Worm (Caenorhabditis elegans) whole organism, L2 larva: ENCODE measurements around the gene C35A5.3.

ENCODE experiments used
- C34F6.9 ChIP-seq: fragments of 150-350 bp; optimal IDR thresholded peaks from 2 replicates; lab custom pipeline; 2014; ENCODE audit warnings: missing biosample characterization, missing genetic modification characterization
- F13H6.1 ChIP-seq: sonication (generic microtip); optimal IDR thresholded peaks from 2 replicates; lab custom pipeline; 2016; ENCODE audit warnings: missing genetic modification characterization, missing compliant biosample characterization
- R02D3.7 ChIP-seq: fragments of 150-350 bp; optimal IDR thresholded peaks from 2 replicates; lab custom pipeline; 2014; ENCODE audit warnings: missing biosample characterization, missing genetic modification characterization
- Y55F3AM.14 ChIP-seq: fragments of 200-800 bp; sonication (Bioruptor generic); optimal IDR thresholded peaks from 2 replicates; lab custom pipeline; 2018; ENCODE audit warnings: mild to moderate bottlenecking, missing genetic modification characterization, missing compliant biosample characterization
- ZK546.5 ChIP-seq: sonication (generic microtip); optimal IDR thresholded peaks from 2 replicates; lab custom pipeline; 2017; ENCODE audit warnings: missing biosample characterization, missing genetic modification characterization
- alr-1 ChIP-seq: fragments of 150-350 bp; optimal IDR thresholded peaks from 2 replicates; lab custom pipeline; 2014; ENCODE audit warnings: missing biosample characterization, missing genetic modification characterization
- aly-2 ChIP-seq: fragments of 150-350 bp; optimal IDR thresholded peaks from 2 replicates; lab custom pipeline; 2014; ENCODE audit warnings: missing biosample characterization, missing genetic modification characterization
- ama-1 ChIP-seq: fragments of 150-350 bp; optimal IDR thresholded peaks from 2 replicates; lab custom pipeline; 2018; ENCODE audit warnings: inconsistent platforms
- blmp-1 ChIP-seq: sonication (generic microtip); optimal IDR thresholded peaks from 2 replicates; lab custom pipeline; 2017; ENCODE audit warnings: missing genetic modification characterization, mild to moderate bottlenecking, missing compliant biosample characterization, antibody characterized with exemption, moderate library complexity; ENCODE audit not compliant: insufficient read depth
- ceh-16 ChIP-seq: fragments of 150-350 bp; optimal IDR thresholded peaks from 2 replicates; lab custom pipeline; 2014; ENCODE audit warnings: missing biosample characterization, missing genetic modification characterization
- ceh-82 ChIP-seq: fragments of 150-350 bp; optimal IDR thresholded peaks from 2 replicates; lab custom pipeline; 2014; ENCODE audit warnings: missing biosample characterization, missing genetic modification characterization
- crh-2 ChIP-seq: sonication (generic microtip); optimal IDR thresholded peaks from 2 replicates; lab custom pipeline; 2017; ENCODE audit warnings: missing biosample characterization, missing genetic modification characterization
- dmd-4 ChIP-seq: sonication (generic microtip); optimal IDR thresholded peaks from 2 replicates; lab custom pipeline; 2017; ENCODE audit warnings: missing biosample characterization, missing genetic modification characterization
- egl-27 ChIP-seq: sonication (generic microtip); optimal IDR thresholded peaks from 3 replicates; lab custom pipeline; 2017; ENCODE audit warnings: missing biosample characterization, missing genetic modification reagents, missing genetic modification characterization
- elt-1 ChIP-seq: fragments of 150-350 bp; optimal IDR thresholded peaks from 2 replicates; lab custom pipeline; 2014; ENCODE audit warnings: missing biosample characterization, missing genetic modification characterization
- elt-3 ChIP-seq: sonication (generic microtip); optimal IDR thresholded peaks from 2 replicates; lab custom pipeline; 2017; ENCODE audit warnings: missing biosample characterization, missing genetic modification characterization
- gmeb-1 ChIP-seq: fragments of 150-350 bp; optimal IDR thresholded peaks from 2 replicates; lab custom pipeline; 2014; ENCODE audit warnings: missing biosample characterization, missing genetic modification characterization
- lin-13 ChIP-seq: fragments of 150-350 bp; optimal IDR thresholded peaks from 2 replicates; lab custom pipeline; 2014; ENCODE audit warnings: missing biosample characterization, missing genetic modification reagents, missing genetic modification characterization
- lin-39 ChIP-seq: fragments of 150-350 bp; optimal IDR thresholded peaks from 2 replicates; lab custom pipeline; 2014; ENCODE audit warnings: missing biosample characterization, missing genetic modification reagents, missing genetic modification characterization
- lsy-2 ChIP-seq, 2 experiments: fragments of 150-350 bp in 1 of 2; sonication (generic microtip) in 1 of 2; optimal IDR thresholded peaks; 2 replicates each; lab custom pipeline; 2014 to 2017; ENCODE audit warnings: missing biosample characterization in 2 of 2, missing genetic modification characterization in 2 of 2
- mab-5 ChIP-seq: fragments of 150-350 bp; optimal IDR thresholded peaks from 2 replicates; lab custom pipeline; 2014; ENCODE audit warnings: missing biosample characterization, missing genetic modification characterization
- mbf-1 ChIP-seq: sonication (generic microtip); optimal IDR thresholded peaks from 2 replicates; lab custom pipeline; 2017; ENCODE audit warnings: missing biosample characterization, missing genetic modification characterization
- mdl-1 ChIP-seq, 2 experiments: fragments of 150-350 bp in 1 of 2; sonication (generic microtip) in 1 of 2; optimal IDR thresholded peaks; 2 replicates each; lab custom pipeline; 2017; ENCODE audit warnings: missing biosample characterization in 2 of 2, missing genetic modification characterization in 2 of 2
- nhr-10 ChIP-seq: sonication (generic microtip); optimal IDR thresholded peaks from 2 replicates; lab custom pipeline; 2017; ENCODE audit warnings: missing biosample characterization, missing genetic modification characterization
- nhr-11 ChIP-seq: fragments of 150-350 bp; optimal IDR thresholded peaks from 2 replicates; lab custom pipeline; 2014; ENCODE audit warnings: missing biosample characterization, missing genetic modification characterization
- nhr-129 ChIP-seq: fragments of 150-350 bp; optimal IDR thresholded peaks from 2 replicates; lab custom pipeline; 2014; ENCODE audit warnings: missing biosample characterization, missing genetic modification characterization
- nhr-21 ChIP-seq: fragments of 150-350 bp; optimal IDR thresholded peaks from 2 replicates; lab custom pipeline; 2014; ENCODE audit warnings: missing biosample characterization, missing genetic modification characterization
- nhr-23 ChIP-seq: fragments of 150-350 bp; optimal IDR thresholded peaks from 2 replicates; lab custom pipeline; 2014; ENCODE audit warnings: missing biosample characterization, missing genetic modification reagents, missing genetic modification characterization
- nhr-237 ChIP-seq: fragments of 150-350 bp; optimal IDR thresholded peaks from 2 replicates; lab custom pipeline; 2014; ENCODE audit warnings: missing biosample characterization, missing genetic modification characterization
- nhr-6 ChIP-seq: fragments of 150-350 bp; optimal IDR thresholded peaks from 2 replicates; lab custom pipeline; 2014; ENCODE audit warnings: missing biosample characterization, missing genetic modification characterization
- sem-4 ChIP-seq: fragments of 150-350 bp; optimal IDR thresholded peaks from 2 replicates; lab custom pipeline; 2014; ENCODE audit warnings: missing biosample characterization, missing genetic modification reagents, missing genetic modification characterization
- skn-1 ChIP-seq: sonication (generic microtip); optimal IDR thresholded peaks from 2 replicates; lab custom pipeline; 2017; ENCODE audit warnings: missing biosample characterization, missing genetic modification characterization
- sma-3 ChIP-seq: sonication (generic microtip); optimal IDR thresholded peaks from 2 replicates; lab custom pipeline; 2016; ENCODE audit warnings: missing genetic modification reagents, missing genetic modification characterization, missing compliant biosample characterization
- sma-9 ChIP-seq, 2 experiments: fragments of 150-350 bp in 1 of 2; sonication (generic microtip) in 1 of 2; optimal IDR thresholded peaks; 2 replicates each; lab custom pipeline; 2014 to 2016; ENCODE audit warnings: missing genetic modification characterization in 2 of 2, mild to moderate bottlenecking in 1 of 2, missing biosample characterization in 1 of 2, missing compliant biosample characterization in 1 of 2, missing genetic modification reagents in 1 of 2, moderate library complexity in 1 of 2
- snpc-4 ChIP-seq: fragments of 150-350 bp; optimal IDR thresholded peaks from 2 replicates; lab custom pipeline; 2014; ENCODE audit warnings: missing biosample characterization, missing genetic modification characterization
- unc-39 ChIP-seq: fragments of 150-350 bp; optimal IDR thresholded peaks from 2 replicates; lab custom pipeline; 2014; ENCODE audit warnings: missing biosample characterization, missing genetic modification characterization
- unc-55 ChIP-seq: fragments of 150-350 bp; sonication (generic microtip); optimal IDR thresholded peaks from 3 replicates; lab custom pipeline; 2014; ENCODE audit warnings: missing biosample characterization, missing genetic modification reagents, missing genetic modification characterization
- unc-62 ChIP-seq: fragments of 150-350 bp; optimal IDR thresholded peaks from 2 replicates; lab custom pipeline; 2014; ENCODE audit warnings: missing biosample characterization, missing genetic modification reagents, missing genetic modification characterization
- zag-1 ChIP-seq: fragments of 150-350 bp; optimal IDR thresholded peaks from 2 replicates; lab custom pipeline; 2014; ENCODE audit warnings: missing biosample characterization, missing genetic modification characterization
- ztf-1 ChIP-seq: fragments of 200-800 bp; sonication (Bioruptor generic); conservative IDR thresholded peaks from 2 replicates; pipeline ENCODE4 v1.3.6; 2022; ENCODE audit warnings: missing genetic modification characterization, missing compliant biosample characterization
- ztf-11 ChIP-seq: sonication (generic microtip); optimal IDR thresholded peaks from 2 replicates; lab custom pipeline; 2017; ENCODE audit warnings: missing biosample characterization, missing genetic modification characterization

Gene C35A5.3

DNA sequence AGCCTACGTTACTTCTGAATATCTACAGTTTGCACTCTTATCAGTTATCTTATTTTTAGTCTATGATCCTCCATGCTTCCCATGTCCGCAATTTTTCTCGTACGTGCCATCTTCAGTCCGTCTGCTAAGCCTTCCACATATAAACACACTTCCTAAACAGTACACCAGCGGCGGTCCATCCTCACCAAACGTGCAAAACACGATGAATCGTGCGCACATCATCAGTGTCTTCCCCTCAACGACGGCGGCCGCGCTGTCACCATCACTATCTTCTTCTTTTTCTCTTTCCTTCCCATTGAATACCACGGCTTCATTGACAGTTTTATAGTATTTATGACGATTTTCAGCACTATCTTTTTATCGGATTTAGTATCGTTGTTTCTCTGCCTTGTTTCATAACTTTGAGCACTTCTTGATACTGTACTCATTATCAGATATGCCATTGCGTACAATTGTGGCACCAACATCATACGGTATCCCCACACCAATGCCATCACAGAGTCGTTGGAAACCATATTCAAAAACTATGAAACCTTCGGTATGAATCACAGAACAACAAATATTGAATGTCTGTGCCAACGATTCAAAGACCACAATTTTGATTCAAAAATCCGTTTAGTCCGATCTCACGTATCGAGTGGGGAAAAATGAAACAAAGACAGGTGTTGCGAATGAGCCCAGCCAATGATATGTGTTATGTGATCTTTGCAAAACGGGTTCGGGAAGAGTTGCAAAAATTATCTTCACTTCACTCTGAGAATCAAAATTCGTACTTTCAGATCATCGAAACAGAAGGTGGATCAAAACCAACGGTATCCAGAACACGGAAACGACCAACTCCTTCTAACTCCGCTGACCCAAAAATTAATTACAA, 28.1 kb downstream of the C35A5.3 start:
- TF ChIP-seq blmp-1 (tag; lab: Kevin White, UChicago) = no peak
- no peak for TF ChIP-seq lsy-2 (tag; optimal IDR thresholded peaks at IDR 0.05; lab: Kevin White, UChicago)
- no peak for TF ChIP-seq F13H6.1 (tag; lab: Kevin White, UChicago)
- peak; percentile 21 for TF ChIP-seq Y55F3AM.14 (GFP tag; lab: Kevin White, UChicago)
- no peak for TF ChIP-seq ZK546.5 (tag; lab: Kevin White, UChicago)
- no peak for TF ChIP-seq ceh-82 (tag; lab: Kevin White, UChicago)
- TF ChIP-seq dmd-4 = no peak
- no peak for TF ChIP-seq alr-1
- no peak for TF ChIP-seq C34F6.9 (tag; lab: Kevin White, UChicago)
- TF ChIP-seq nhr-21 = peak; percentile 43
- TF ChIP-seq sma-9 (GFP tag; optimal IDR thresholded peaks at IDR 0.05; lab: Kevin White, UChicago) = peak; percentile 36
- no peak for TF ChIP-seq sma-9 (tag; optimal IDR thresholded peaks at IDR 0.05; lab: Kevin White, UChicago)

DNA sequence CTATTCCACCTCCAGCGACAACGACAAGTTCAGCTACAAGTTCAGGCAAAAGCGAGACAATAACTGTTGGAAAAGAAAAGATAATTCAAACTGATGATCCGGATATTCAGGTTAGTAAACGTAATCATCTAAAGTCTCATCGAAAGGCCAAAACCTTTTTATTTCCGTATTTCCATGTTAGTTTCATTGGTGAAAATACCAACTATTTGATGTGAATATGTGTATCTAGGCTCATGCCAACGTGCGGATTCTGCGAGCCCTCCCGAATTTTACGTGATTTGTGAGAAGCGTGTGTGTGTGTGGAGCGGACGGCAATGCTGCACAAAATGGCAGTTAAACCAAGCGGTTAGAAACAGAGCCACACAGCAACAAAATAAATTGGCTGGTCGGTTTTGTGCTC, 30.2 kb downstream of the C35A5.3 start:
- no peak for TF ChIP-seq nhr-11 (tag; lab: Kevin White, UChicago)
- peak; percentile 27 for TF ChIP-seq nhr-129 (tag; lab: Kevin White, UChicago)

DNA sequence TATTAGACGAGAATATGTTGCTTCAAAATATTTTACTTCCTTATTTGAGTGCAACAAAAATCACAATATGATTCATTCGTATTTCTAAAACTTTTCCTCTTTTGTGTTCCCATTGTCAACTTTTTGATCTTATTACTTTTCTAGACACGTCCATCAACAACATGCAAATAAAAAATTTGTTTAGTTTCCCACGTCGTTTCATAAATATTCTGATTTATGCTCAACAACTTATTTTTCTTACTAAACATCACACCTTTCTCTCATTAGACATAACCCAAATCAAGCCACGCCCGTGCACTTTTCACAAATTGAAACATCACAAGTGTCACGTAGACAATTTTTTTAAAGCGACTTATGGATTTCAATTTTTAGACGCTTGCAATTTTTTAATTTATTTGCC, 31.4 kb downstream of the C35A5.3 start:
- TF ChIP-seq sma-3 (GFP tag; lab: Kevin White, UChicago) (no peak), nhr-6 (tag; lab: Kevin White, UChicago) (no peak), snpc-4 (tag; lab: Kevin White, UChicago) (no peak), ceh-16 (tag; lab: Kevin White, UChicago) (no peak), C34F6.9 (tag; lab: Kevin White, UChicago) (no peak), mab-5 (tag; lab: Kevin White, UChicago) (no peak), mdl-1 (tag; optimal IDR thresholded peaks at IDR 0.05; lab: Kevin White, UChicago) (no peak), ama-1 (lab: Kevin White, UChicago) (no peak), zag-1 (tag; lab: Kevin White, UChicago) (no peak), lsy-2 (tag; optimal IDR thresholded peaks at IDR 0.05; lab: Kevin White, UChicago) (no peak), skn-1 (no peak), sem-4 (tag; lab: Kevin White, UChicago) (no peak), Y55F3AM.14 (GFP tag; lab: Kevin White, UChicago) (no peak), nhr-10 (no peak)

ce11 chrV:10468709-10469108, 32.5 kb downstream of the C35A5.3 start:
- no peak for TF ChIP-seq ztf-1 (GFP tag; lab: Robert Waterston, UW)
- TF ChIP-seq mab-5 (tag; lab: Kevin White, UChicago) = no peak
- no peak for TF ChIP-seq aly-2
- no peak for TF ChIP-seq ceh-82 (tag; lab: Kevin White, UChicago)

- TF ChIP-seq lin-13 (GFP tag; lab: Kevin White, UChicago) (no peak), C34F6.9 (tag; lab: Kevin White, UChicago) (no peak), elt-3 (tag; lab: Kevin White, UChicago) (no peak), crh-2 (tag; lab: Kevin White, UChicago) (peak; percentile 88), blmp-1 (tag; lab: Kevin White, UChicago) (no peak), unc-55 (GFP tag; lab: Kevin White, UChicago) (no peak), ztf-1 (GFP tag; lab: Robert Waterston, UW) (no peak), nhr-21 (no peak), unc-62 (GFP tag; lab: Kevin White, UChicago) (no peak), sma-9 (GFP tag; optimal IDR thresholded peaks at IDR 0.05; lab: Kevin White, UChicago) (peak; percentile 68), sma-9 (tag; optimal IDR thresholded peaks at IDR 0.05; lab: Kevin White, UChicago) (no peak), ztf-11 (tag; lab: Kevin White, UChicago) (no peak), nhr-129 (tag; lab: Kevin White, UChicago) (peak; percentile 72), ama-1 (lab: Kevin White, UChicago) (peak; percentile 88), gmeb-1 (tag; lab: Kevin White, UChicago) (no peak), lsy-2 (tag; optimal IDR thresholded peaks at IDR 0.05; lab: Kevin White, UChicago) (peak in 1 of 2 experiments; percentile 11), aly-2 (no peak), F13H6.1 (tag; lab: Kevin White, UChicago) (peak; percentile 41), R02D3.7 (tag; lab: Kevin White, UChicago) (no peak), mbf-1 (tag; lab: Kevin White, UChicago) (no peak), egl-27 (tag; lab: Kevin White, UChicago) (no peak), alr-1 (no peak), elt-1 (tag; lab: Kevin White, UChicago) (no peak), nhr-237 (tag; lab: Kevin White, UChicago) (no peak), sma-3 (GFP tag; lab: Kevin White, UChicago) (peak; percentile 6), lin-39 (tag; lab: Kevin White, UChicago) (no peak), ceh-82 (tag; lab: Kevin White, UChicago) (no peak), skn-1 (no peak), mab-5 (tag; lab: Kevin White, UChicago) (no peak), nhr-23 (tag; lab: Kevin White, UChicago) (no peak), nhr-11 (tag; lab: Kevin White, UChicago) (no peak), unc-39 (tag; lab: Kevin White, UChicago) (no peak)
Observed at ce11 chrV:10468190-10468589, 33.0 kb downstream of the C35A5.3 start, which contains the start of gene egl-9. Gene egl-9, plus strand, starts transcription at chrV:10468517.
